Fruit fly (Drosophila melanogaster): Measurements from ENCODE around the gene Wnt10.
A peak's percentile ranks its signal among the peaks of the same experiment; 100 is the strongest.

- TF ChIP-seq pan (optimal IDR thresholded peaks at IDR 0.05) (no peak), psq (optimal IDR thresholded peaks at IDR 0.05) (no peak), Dll (optimal IDR thresholded peaks at IDR 0.05) (peak; percentile 44), CG8478 (optimal IDR thresholded peaks at IDR 0.05) (no peak), usp (GFP tag; optimal IDR thresholded peaks at IDR 0.05) (no peak), EcR (GFP tag; optimal IDR thresholded peaks at IDR 0.05) (peak; percentile 92 to 99)
Observed at dm6 chr2L:7422429-7423283, 59.5 kb downstream of the Wnt10 start.

Data from whole organism.